Worm (Caenorhabditis elegans) whole organism, L1 larva: ENCODE results near the gene nspc-18.

ENCODE experiments used
- C04F5.9 ChIP-seq: sonication (generic microtip); optimal IDR thresholded peaks from 2 replicates; lab custom pipeline; 2016; ENCODE audit warnings: missing genetic modification characterization, missing compliant biosample characterization
- C16A3.4 ChIP-seq: fragments of 150-350 bp; optimal IDR thresholded peaks from 2 replicates; lab custom pipeline; 2014; ENCODE audit warnings: missing biosample characterization, missing genetic modification characterization
- C34B4.2 ChIP-seq: sonication (generic microtip); optimal IDR thresholded peaks from 2 replicates; lab custom pipeline; 2017; ENCODE audit warnings: mild to moderate bottlenecking, missing genetic modification characterization, missing compliant biosample characterization
- F16B12.6 ChIP-seq: fragments of 150-350 bp; optimal IDR thresholded peaks from 2 replicates; lab custom pipeline; 2014; ENCODE audit warnings: missing biosample characterization, missing genetic modification characterization
- Y116A8C.19 ChIP-seq: sonication (generic microtip); optimal IDR thresholded peaks from 2 replicates; lab custom pipeline; 2016; ENCODE audit warnings: missing compliant biosample characterization, missing genetic modification characterization, borderline replicate concordance
- aha-1 ChIP-seq: fragments of 150-350 bp; optimal IDR thresholded peaks from 2 replicates; lab custom pipeline; 2014; ENCODE audit warnings: missing biosample characterization, missing genetic modification characterization
- alr-1 ChIP-seq: fragments of 200-800 bp; sonication (Bioruptor generic); optimal IDR thresholded peaks from 2 replicates; lab custom pipeline; 2018; ENCODE audit warnings: borderline replicate concordance, mild to moderate bottlenecking, missing genetic modification characterization, missing compliant biosample characterization
- aly-2 ChIP-seq: fragments of 150-350 bp; optimal IDR thresholded peaks from 2 replicates; lab custom pipeline; 2014; ENCODE audit warnings: missing biosample characterization, missing genetic modification characterization
- blmp-1 ChIP-seq: fragments of 150-350 bp; optimal IDR thresholded peaks from 2 replicates; lab custom pipeline; 2014; ENCODE audit warnings: missing biosample characterization, missing genetic modification characterization
- ceh-8 ChIP-seq: fragments of 200-800 bp; sonication (Bioruptor generic); optimal IDR thresholded peaks from 2 replicates; lab custom pipeline; 2018; ENCODE audit warnings: mild to moderate bottlenecking, missing genetic modification characterization, moderate library complexity, missing compliant biosample characterization
- ceh-82 ChIP-seq, 3 experiments: fragments of 150-350 bp in 1 of 3; sonication (generic microtip) in 2 of 3; optimal IDR thresholded peaks; 2 replicates each; lab custom pipeline; 2014 to 2017; ENCODE audit warnings: missing biosample characterization in 3 of 3, missing genetic modification characterization in 3 of 3
- ceh-88 ChIP-seq: fragments of 200-800 bp; sonication (Bioruptor generic); IDR thresholded peaks from 2 replicates; pipeline ENCODE4 v1.3.6; 2022; ENCODE audit warnings: missing genetic modification characterization, missing compliant biosample characterization
- ceh-90 ChIP-seq: sonication (generic microtip); optimal IDR thresholded peaks from 2 replicates; lab custom pipeline; 2016; ENCODE audit warnings: missing genetic modification characterization, missing compliant biosample characterization
- ces-1 ChIP-seq: fragments of 150-350 bp; optimal IDR thresholded peaks from 2 replicates; lab custom pipeline; 2014; ENCODE audit warnings: missing biosample characterization, missing genetic modification reagents, missing genetic modification characterization
- dsc-1 ChIP-seq: sonication (generic microtip); optimal IDR thresholded peaks from 2 replicates; lab custom pipeline; 2016; ENCODE audit warnings: mild to moderate bottlenecking, missing genetic modification characterization, missing compliant biosample characterization
- efl-1 ChIP-seq, 4 experiments: fragments of 150-350 bp; optimal IDR thresholded peaks in 3 of 4; peaks in 1 of 4; 1 replicate in 1 of 4; 2 replicates in 3 of 4; lab custom pipeline; 2014; ENCODE audit warnings: missing biosample characterization in 2 of 4, missing genetic modification characterization in 2 of 4, missing genetic modification reagents in 2 of 4
- efl-3 ChIP-seq: fragments of 200-800 bp; sonication (Bioruptor generic); optimal IDR thresholded peaks from 2 replicates; lab custom pipeline; 2018; ENCODE audit warnings: mild to moderate bottlenecking, missing genetic modification characterization, missing compliant biosample characterization
- egl-13 ChIP-seq: sonication (generic microtip); optimal IDR thresholded peaks from 2 replicates; lab custom pipeline; 2016; ENCODE audit warnings: missing genotype, missing genetic modification reagents, missing genetic modification characterization, missing compliant biosample characterization
- elt-2 ChIP-seq: sonication (generic microtip); optimal IDR thresholded peaks from 2 replicates; lab custom pipeline; 2016; ENCODE audit warnings: missing genetic modification characterization, mild to moderate bottlenecking, inconsistent platforms, missing compliant biosample characterization, missing genetic modification reagents
- ets-5 ChIP-seq: fragments of 200-800 bp; sonication (Bioruptor generic); IDR thresholded peaks from 2 replicates; pipeline ENCODE4 v1.3.6; 2022; ENCODE audit warnings: missing genetic modification characterization, missing compliant biosample characterization
- fkh-10 ChIP-seq: sonication (generic microtip); optimal IDR thresholded peaks from 2 replicates; lab custom pipeline; 2017; ENCODE audit warnings: missing biosample characterization, missing genetic modification reagents, missing genetic modification characterization
- fkh-4 ChIP-seq: sonication (generic microtip); optimal IDR thresholded peaks from 2 replicates; lab custom pipeline; 2016; ENCODE audit warnings: missing compliant biosample characterization, missing genetic modification characterization, borderline replicate concordance
- fkh-8 ChIP-seq: sonication (generic microtip); optimal IDR thresholded peaks from 2 replicates; lab custom pipeline; 2016; ENCODE audit warnings: mild to moderate bottlenecking, missing genetic modification characterization, missing compliant biosample characterization
- hlh-4 ChIP-seq: sonication (generic microtip); optimal IDR thresholded peaks from 2 replicates; lab custom pipeline; 2016; ENCODE audit warnings: mild to moderate bottlenecking, missing genetic modification characterization, missing compliant biosample characterization
- irx-1 ChIP-seq: sonication (generic microtip); optimal IDR thresholded peaks from 2 replicates; lab custom pipeline; 2016; ENCODE audit warnings: missing genetic modification characterization, missing compliant biosample characterization
- jun-1 ChIP-seq: fragments of 150-350 bp; optimal IDR thresholded peaks from 2 replicates; lab custom pipeline; 2014; ENCODE audit warnings: missing biosample characterization, missing genetic modification reagents, missing genetic modification characterization
- lin-14 ChIP-seq: fragments of 200-800 bp; sonication (Bioruptor generic); optimal IDR thresholded peaks from 2 replicates; lab custom pipeline; 2018; ENCODE audit warnings: mild to moderate bottlenecking, missing genetic modification characterization, moderate library complexity, missing compliant biosample characterization
- lin-15B ChIP-seq: fragments of 150-350 bp; sonication (generic microtip); optimal IDR thresholded peaks from 3 replicates; lab custom pipeline; 2014; ENCODE audit warnings: missing biosample characterization, missing genetic modification characterization
- mab-9 ChIP-seq: fragments of 200-800 bp; sonication (Bioruptor generic); IDR thresholded peaks from 2 replicates; pipeline ENCODE4 v1.3.6; 2022; ENCODE audit warnings: missing genetic modification reagents, missing genetic modification characterization, missing compliant biosample characterization
- mef-2 ChIP-seq: fragments of 150-350 bp; optimal IDR thresholded peaks from 2 replicates; lab custom pipeline; 2014; ENCODE audit warnings: missing biosample characterization, missing genetic modification characterization
- nhr-12 ChIP-seq: sonication (generic microtip); optimal IDR thresholded peaks from 2 replicates; lab custom pipeline; 2017; ENCODE audit warnings: missing biosample characterization, missing genetic modification characterization
- nhr-19 ChIP-seq: fragments of 200-800 bp; sonication (Bioruptor generic); conservative IDR thresholded peaks from 2 replicates; pipeline ENCODE4 v1.3.6; 2022; ENCODE audit warnings: missing genetic modification characterization, missing compliant biosample characterization
- nhr-47 ChIP-seq: sonication (generic microtip); optimal IDR thresholded peaks from 2 replicates; lab custom pipeline; 2016; ENCODE audit warnings: mild to moderate bottlenecking, missing genetic modification characterization, moderate library complexity, missing compliant biosample characterization
- nhr-77 ChIP-seq: fragments of 150-350 bp; optimal IDR thresholded peaks from 2 replicates; lab custom pipeline; 2014; ENCODE audit warnings: missing biosample characterization, missing genetic modification characterization
- nhr-84 ChIP-seq: sonication (generic microtip); optimal IDR thresholded peaks from 2 replicates; lab custom pipeline; 2017; ENCODE audit warnings: missing biosample characterization, missing genetic modification characterization
- nhr-85 ChIP-seq: sonication (generic microtip); peaks from one replicate; lab custom pipeline; 2016; ENCODE audit warnings: missing genetic modification characterization, inconsistent platforms, missing compliant biosample characterization
- nhr-90 ChIP-seq: sonication (generic microtip); optimal IDR thresholded peaks from 2 replicates; lab custom pipeline; 2016; ENCODE audit warnings: mild to moderate bottlenecking, missing genetic modification characterization, missing compliant biosample characterization; ENCODE audit not compliant: poor library complexity
- pag-3 ChIP-seq: sonication (generic microtip); optimal IDR thresholded peaks from 2 replicates; lab custom pipeline; 2017; ENCODE audit warnings: missing genetic modification characterization, mild to moderate bottlenecking, missing compliant biosample characterization, antibody characterized with exemption, borderline replicate concordance; ENCODE audit not compliant: insufficient read depth
- pax-3 ChIP-seq: fragments of 200-800 bp; sonication (Bioruptor generic); optimal IDR thresholded peaks from 2 replicates; lab custom pipeline; 2018; ENCODE audit warnings: mild to moderate bottlenecking, missing genetic modification characterization, moderate library complexity, missing compliant biosample characterization
- pqm-1 ChIP-seq: sonication (generic microtip); optimal IDR thresholded peaks from 3 replicates; lab custom pipeline; 2017; ENCODE audit warnings: missing biosample characterization, missing genetic modification characterization
- rnt-1 ChIP-seq: sonication (generic microtip); optimal IDR thresholded peaks from 2 replicates; lab custom pipeline; 2016; ENCODE audit warnings: mild to moderate bottlenecking, missing genetic modification characterization, moderate library complexity, missing compliant biosample characterization
- skn-1 ChIP-seq: fragments of 150-350 bp; optimal IDR thresholded peaks from 2 replicates; lab custom pipeline; 2014; ENCODE audit warnings: missing biosample characterization, missing genetic modification characterization
- snu-23 ChIP-seq: sonication (generic microtip); optimal IDR thresholded peaks from 2 replicates; lab custom pipeline; 2016; ENCODE audit warnings: missing genetic modification characterization, missing compliant biosample characterization
- sox-4 ChIP-seq: sonication (generic microtip); optimal IDR thresholded peaks from 2 replicates; lab custom pipeline; 2016; ENCODE audit warnings: missing genetic modification characterization, missing compliant biosample characterization
- sptf-1 ChIP-seq: fragments of 150-350 bp; optimal IDR thresholded peaks from 2 replicates; lab custom pipeline; 2014; ENCODE audit warnings: missing biosample characterization, missing genetic modification characterization
- sup-37 ChIP-seq: fragments of 200-800 bp; sonication (Bioruptor generic); optimal IDR thresholded peaks from 2 replicates; lab custom pipeline; 2018; ENCODE audit warnings: mild to moderate bottlenecking, missing genetic modification characterization, missing compliant biosample characterization
- unc-130 ChIP-seq: fragments of 150-350 bp; optimal IDR thresholded peaks from 2 replicates; lab custom pipeline; 2017; ENCODE audit warnings: missing biosample characterization, missing genetic modification characterization, inconsistent platforms
- unc-30 ChIP-seq: sonication (generic microtip); optimal IDR thresholded peaks from 2 replicates; lab custom pipeline; 2017; ENCODE audit warnings: missing biosample characterization, missing genetic modification characterization
- unc-98 ChIP-seq: fragments of 200-800 bp; sonication (Bioruptor generic); IDR thresholded peaks from 2 replicates; pipeline ENCODE4 v1.3.6; 2022; ENCODE audit warnings: missing genetic modification characterization, missing compliant biosample characterization
- zag-1 ChIP-seq: fragments of 150-350 bp; optimal IDR thresholded peaks from 2 replicates; lab custom pipeline; 2014; ENCODE audit warnings: missing biosample characterization, missing genetic modification characterization
- ztf-11 ChIP-seq, 2 experiments: sonication (generic microtip); optimal IDR thresholded peaks; 2 replicates each; lab custom pipeline; 2016 to 2017; ENCODE audit warnings: missing genetic modification characterization in 2 of 2, missing biosample characterization in 1 of 2, missing compliant biosample characterization in 1 of 2
- ztf-4 ChIP-seq: fragments of 150-350 bp; optimal IDR thresholded peaks from 2 replicates; lab custom pipeline; 2014; ENCODE audit warnings: missing biosample characterization, missing genetic modification characterization

Gene nspc-18

ce11 chrX:14561416-14561973 lies 34.0 kb upstream of the nspc-18 start:
- TF ChIP-seq egl-13 (tag; lab: Kevin White, UChicago) (peak; percentile 86), unc-98 (GFP tag; lab: Robert Waterston, UW) (0 out of 2 replicates have a peak, but pooled peaks have one; percentile 37), nhr-77 (tag; lab: Kevin White, UChicago) (peak; percentile 57), sup-37 (GFP tag; lab: Kevin White, UChicago) (no peak), efl-3 (no peak), ceh-88 (GFP tag; lab: Robert Waterston, UW) (no peak), ces-1 (GFP tag; lab: Kevin White, UChicago) (no peak), ztf-11 (tag; optimal IDR thresholded peaks at IDR 0.05; lab: Kevin White, UChicago) (no peak), elt-2 (no peak), mab-9 (GFP tag; lab: Robert Waterston, UW) (no peak; the same call in 1 of the 2 replicates), nhr-47 (peak; percentile 76), unc-130 (peak; percentile 51), aly-2 (tag; lab: Kevin White, UChicago) (no peak), pax-3 (tag; lab: Kevin White, UChicago) (peak; percentile 4), fkh-8 (tag; lab: Kevin White, UChicago) (peak; percentile 83), irx-1 (tag; lab: Kevin White, UChicago) (peak; percentile 7), pag-3 (tag; lab: Kevin White, UChicago) (no peak), nhr-12 (tag; lab: Kevin White, UChicago) (no peak), dsc-1 (peak; percentile 38), fkh-10 (GFP tag; lab: Kevin White, UChicago) (peak; percentile 93), alr-1 (tag; lab: Kevin White, UChicago) (no peak), ets-5 (GFP tag; lab: Robert Waterston, UW) (no peak), rnt-1 (tag; lab: Kevin White, UChicago) (peak; percentile 84), C16A3.4 (peak; percentile 47), efl-1 (optimal IDR thresholded peaks at IDR 0.05; lab: Kevin White, UChicago) (peak in 1 of 2 experiments; percentile 22), efl-1 (GFP tag; optimal IDR thresholded peaks at IDR 0.05 in 1 of 2; lab: Kevin White, UChicago) (no peak), aha-1 (tag; lab: Kevin White, UChicago) (no peak), nhr-84 (tag; lab: Kevin White, UChicago) (no peak), ceh-82 (tag; optimal IDR thresholded peaks at IDR 0.05; lab: Kevin White, UChicago) (peak in 1 of 3 experiments; percentile 45), F16B12.6 (tag; lab: Kevin White, UChicago) (no peak), nhr-85 (peak; percentile 87), pqm-1 (tag; lab: Kevin White, UChicago) (no peak), mef-2 (tag; lab: Kevin White, UChicago) (no peak), lin-14 (GFP tag; lab: Kevin White, UChicago) (peak; percentile 97), sptf-1 (tag; lab: Kevin White, UChicago) (no peak), sox-4 (tag; lab: Kevin White, UChicago) (no peak), jun-1 (tag; lab: Kevin White, UChicago) (no peak), nhr-19 (GFP tag; lab: Robert Waterston, UW) (peak; percentile 75), lin-15B (no peak), ceh-8 (GFP tag; lab: Kevin White, UChicago) (no peak), skn-1 (tag; lab: Kevin White, UChicago) (no peak), nhr-90 (tag; lab: Kevin White, UChicago) (peak; percentile 22), ceh-90 (no peak), zag-1 (tag; lab: Kevin White, UChicago) (no peak), C04F5.9 (no peak), C34B4.2 (no peak), unc-30 (tag; lab: Kevin White, UChicago) (no peak), ztf-4 (peak; percentile 75), blmp-1 (tag; lab: Kevin White, UChicago) (peak; percentile 50), hlh-4 (tag; lab: Kevin White, UChicago) (no peak), snu-23 (GFP tag; lab: Kevin White, UChicago) (peak; percentile 68), Y116A8C.19 (no peak), fkh-4 (tag; lab: Kevin White, UChicago) (no peak)
